Fruit fly (Drosophila melanogaster): ENCODE data around the gene ttk.

Gene ttk

dm6 chr3R:31712585-31712984 lies 1.1 kb upstream of the ttk start (continued):
- TF ChIP-seq HLH54F (GFP tag; optimal IDR thresholded peaks at IDR 0.05) (no peak), CG3065 (GFP tag; optimal IDR thresholded peaks at IDR 0.05) (peak; percentile 64), so (GFP tag; IDR thresholded peaks at IDR 0.05) (no peak), Atf6 (GFP tag; IDR thresholded peaks at IDR 0.05) (no peak), CG30020 (tag; optimal IDR thresholded peaks at IDR 0.05) (no peak), Rfx (GFP tag; IDR thresholded peaks at IDR 0.05) (no peak), Usf (GFP tag; optimal IDR thresholded peaks at IDR 0.05) (no peak), crp (GFP tag; optimal IDR thresholded peaks at IDR 0.05) (no peak), CG12744 (GFP tag; optimal IDR thresholded peaks at IDR 0.05) (no peak), slou (GFP tag; optimal IDR thresholded peaks at IDR 0.05) (no peak), CG8388 (GFP tag; optimal IDR thresholded peaks at IDR 0.05) (peak; percentile 12), CG8924 (tag; optimal IDR thresholded peaks at IDR 0.05) (no peak), HLH4C (GFP tag; IDR thresholded peaks at IDR 0.05; ENCODE audit: partially characterized antibody) (no peak), kay (GFP tag; optimal IDR thresholded peaks at IDR 0.05) (no peak), CG18011 (GFP tag; optimal IDR thresholded peaks at IDR 0.05) (no peak), scrt (GFP tag; optimal IDR thresholded peaks at IDR 0.05) (no peak), CG11085 (GFP tag; IDR thresholded peaks at IDR 0.05) (no peak), zfh1 (GFP tag; IDR thresholded peaks at IDR 0.05) (0 out of 3 replicates have a peak, but pooled peaks have one; percentile 19), ap (GFP tag; IDR thresholded peaks at IDR 0.05) (no peak), tin (GFP tag; optimal IDR thresholded peaks at IDR 0.05) (peak; percentile 9), Dip3 (GFP tag; optimal IDR thresholded peaks at IDR 0.05) (no peak), dysf (GFP tag; IDR thresholded peaks at IDR 0.05) (peak; percentile 18; the same call in 1 of the 3 replicates), fru (optimal IDR thresholded peaks at IDR 0.05) (no peak), dan (GFP tag; IDR thresholded peaks at IDR 0.05) (no peak), Fer2 (tag; optimal IDR thresholded peaks at IDR 0.05) (no peak), sqz (GFP tag; optimal IDR thresholded peaks at IDR 0.05) (no peak), aop (GFP tag; IDR thresholded peaks at IDR 0.05) (no peak), cato (GFP tag; optimal IDR thresholded peaks at IDR 0.05; ENCODE audit: borderline replicate concordance) (no peak), kni (GFP tag; optimal IDR thresholded peaks at IDR 0.05) (no peak), Hr3 (GFP tag; optimal IDR thresholded peaks at IDR 0.05) (no peak), btn (GFP tag; optimal IDR thresholded peaks at IDR 0.05) (no peak), gt (GFP tag; IDR thresholded peaks at IDR 0.05) (no peak), unc-4 (GFP tag; IDR thresholded peaks at IDR 0.05; ENCODE audit: partially characterized antibody) (no peak), CG15011 (GFP tag; optimal IDR thresholded peaks at IDR 0.05) (no peak), gro (GFP tag; optimal IDR thresholded peaks at IDR 0.05) (no peak), Ets65A (GFP tag) (peak; percentile 55), ranshi (GFP tag; IDR thresholded peaks at IDR 0.05) (no peak), tx (GFP tag; optimal IDR thresholded peaks at IDR 0.05) (no peak), CG1792 (GFP tag; optimal IDR thresholded peaks at IDR 0.05) (no peak), CG7372 (GFP tag; IDR thresholded peaks at IDR 0.05) (no peak), CG3281 (GFP tag; optimal IDR thresholded peaks at IDR 0.05) (no peak), Nf-YC (tag; optimal IDR thresholded peaks at IDR 0.05) (no peak), CG12236 (GFP tag; optimal IDR thresholded peaks at IDR 0.05) (no peak), zfh2 (GFP tag; optimal IDR thresholded peaks at IDR 0.05) (no peak), Adf1 (GFP tag; IDR thresholded peaks at IDR 0.05) (no peak), CG11504 (tag; optimal IDR thresholded peaks at IDR 0.05) (peak; percentile 45), CG9727 (GFP tag; optimal IDR thresholded peaks at IDR 0.05) (no peak), ab (GFP tag; optimal IDR thresholded peaks at IDR 0.05) (no peak), Xbp1 (GFP tag; optimal IDR thresholded peaks at IDR 0.05) (peak; percentile 36), Dip2 (GFP tag; IDR thresholded peaks at IDR 0.05) (no peak), Dref (GFP tag; IDR thresholded peaks at IDR 0.05) (no peak), CG30431 (GFP tag; optimal IDR thresholded peaks at IDR 0.05) (no peak), CG6254 (GFP tag; optimal IDR thresholded peaks at IDR 0.05) (peak; percentile 8)

Measured in whole organism, embryonic.